Fruit fly (Drosophila melanogaster): ENCODE data around the gene CG8892.

- TF ChIP-seq CTCF (optimal IDR thresholded peaks at IDR 0.05) (no peak), CG8478 (optimal IDR thresholded peaks at IDR 0.05) (no peak)
Measured at dm6 chr2L:4932284-4932683, 49.1 kb downstream of the CG8892 start, which contains the start of gene hoe1.

Data from S2 (cell line).